Fruit fly (Drosophila melanogaster) ovary, adult (tissue): Measurements from ENCODE around the gene drpr.

Experiments used
- CG17801 ChIP-seq: fragments of 200-800 bp; optimal IDR thresholded peaks from 2 replicates; lab custom pipeline; 2019; ENCODE audit warnings: missing biosample characterization, mild to moderate bottlenecking, missing genetic modification characterization, moderate library complexity; ENCODE audit not compliant: partially characterized antibody

The drpr gene

DNA sequence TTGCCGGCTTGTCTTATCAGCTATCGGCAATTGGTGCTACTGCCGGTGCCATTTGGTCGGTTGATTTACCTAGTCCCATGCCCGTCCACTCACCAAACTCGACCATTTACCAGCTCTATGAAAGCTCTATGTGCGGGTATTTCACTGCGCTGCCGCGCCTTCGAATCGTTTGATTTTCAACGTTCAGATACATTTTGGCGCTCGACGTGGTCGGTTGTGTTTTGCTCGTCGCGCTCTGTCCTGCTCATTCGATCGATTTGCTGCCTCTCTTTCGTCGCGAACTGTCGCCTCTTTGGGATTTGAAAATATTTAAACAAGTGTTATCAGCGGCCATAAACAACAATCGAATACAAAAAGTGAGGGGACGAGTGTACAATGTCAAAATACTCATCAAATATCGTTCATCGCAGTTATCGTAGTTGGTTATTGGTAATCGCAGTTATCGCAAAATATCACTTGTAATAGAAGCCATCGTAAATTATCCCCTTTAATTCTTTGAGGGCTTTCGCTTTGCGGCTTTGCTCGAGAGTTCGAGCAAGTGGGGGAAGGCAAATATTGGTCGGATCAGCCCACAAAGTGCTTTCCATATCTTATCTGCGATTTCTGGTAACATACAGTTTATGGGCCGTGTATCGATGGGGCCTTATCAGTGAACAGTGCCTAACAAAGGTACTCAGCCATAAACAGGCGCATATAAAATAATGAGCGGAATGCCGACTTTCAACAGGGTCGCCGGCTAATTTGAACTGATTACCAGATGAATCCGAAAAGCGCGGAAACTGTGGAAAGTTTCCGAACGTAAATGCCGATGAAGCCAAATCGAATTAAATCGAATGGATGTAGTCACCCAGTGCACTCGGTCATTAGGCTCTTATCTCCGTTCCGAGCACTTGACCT lies 11.0 kb upstream of the drpr start:
- no peak for TF ChIP-seq CG17801

dm6 chr3L:1741107-1741506 lies 10.2 kb upstream of the drpr start:
- no peak for TF ChIP-seq CG17801

DNA sequence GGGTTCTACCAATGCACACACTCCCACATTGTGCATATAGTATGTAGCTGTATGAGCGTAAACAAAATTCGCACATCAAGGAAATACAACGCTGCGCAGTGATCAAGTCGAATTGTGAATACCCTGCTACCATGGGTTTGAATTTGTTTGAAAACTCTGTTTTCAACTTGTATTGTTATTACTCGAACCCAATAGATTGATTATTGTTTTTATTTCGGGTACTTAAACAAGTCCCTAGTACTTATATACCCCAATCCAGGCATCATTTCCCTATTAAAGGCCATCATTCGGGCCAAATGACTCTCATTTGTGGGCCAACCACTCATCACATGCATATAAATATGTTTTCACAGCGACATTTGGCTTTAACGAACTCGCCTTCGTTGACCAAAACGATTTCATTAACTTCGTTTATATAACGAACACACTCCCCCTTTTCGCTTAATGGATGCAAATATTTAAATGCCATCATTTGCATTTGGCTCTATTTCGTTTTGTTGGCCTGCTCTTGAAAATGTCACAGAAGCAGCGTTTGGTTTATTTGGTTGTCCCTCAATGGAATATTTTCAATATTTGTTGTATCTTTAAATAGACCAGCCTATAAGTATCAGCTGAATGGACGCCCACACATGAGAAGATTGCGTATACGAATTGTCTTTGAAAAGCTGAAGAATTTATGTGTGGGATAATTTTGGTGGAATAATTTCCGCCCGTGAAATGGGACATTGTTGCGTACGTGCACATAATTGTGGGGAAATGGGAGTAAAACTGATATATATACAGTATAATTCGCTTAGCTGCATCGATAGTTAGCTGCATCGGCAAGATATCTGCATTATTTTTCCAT lies 9.4 kb upstream of the drpr start:
- TF ChIP-seq CG17801, result no peak

dm6 chr3L:1739522-1740128 lies 8.7 kb upstream of the drpr start:
- peak; percentile 3 for TF ChIP-seq CG17801

DNA sequence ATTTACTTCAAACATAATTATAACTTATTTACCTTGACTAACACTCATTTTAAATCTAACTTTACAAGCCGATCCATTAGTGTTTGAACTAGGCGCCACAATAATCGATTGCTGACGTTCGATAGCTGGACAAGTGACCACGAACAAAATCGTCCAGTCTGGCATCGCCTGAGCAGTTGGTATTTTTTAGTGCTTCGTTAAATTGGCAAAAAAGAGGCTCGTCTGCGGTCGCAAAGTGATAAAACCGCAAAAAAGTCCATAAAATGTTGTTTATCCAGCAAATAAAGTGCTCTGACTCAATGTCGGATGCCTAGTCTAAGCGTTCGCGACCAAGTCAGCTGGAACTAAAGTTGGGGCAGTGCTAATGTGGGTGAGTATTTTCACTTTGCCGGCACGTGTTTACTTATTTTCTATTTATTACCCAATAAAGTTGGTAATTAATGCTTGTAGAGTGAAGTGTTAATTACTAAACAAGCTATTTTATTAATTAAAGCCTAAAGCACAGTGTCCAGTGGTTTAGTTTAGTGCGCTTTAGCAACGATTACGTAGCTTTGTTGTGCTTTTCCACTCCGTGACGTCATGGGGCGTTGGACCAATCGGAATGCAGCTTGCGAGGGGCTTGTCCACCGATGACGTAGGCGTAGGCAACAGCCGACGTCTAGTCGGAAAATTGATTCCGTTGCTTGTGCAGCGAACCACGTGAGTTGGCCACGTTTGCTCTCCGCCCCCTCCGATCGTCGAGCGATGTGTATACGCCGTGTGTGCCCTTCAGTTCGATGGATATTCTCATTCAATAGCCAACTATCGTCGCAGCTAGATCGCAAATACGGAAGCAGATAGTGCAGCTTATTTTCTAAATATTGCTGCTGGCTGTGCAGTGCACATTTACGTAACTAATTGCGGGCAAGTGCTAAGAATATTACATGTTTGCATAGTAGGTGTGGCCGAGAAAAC lies 7.7 kb upstream of the drpr start, which contains the start of gene Gk2:
Gene Gk2 (plus strand): TSS at position 33 of the 954 bp plus-strand sequence.
- TF ChIP-seq CG17801, result no peak

DNA sequence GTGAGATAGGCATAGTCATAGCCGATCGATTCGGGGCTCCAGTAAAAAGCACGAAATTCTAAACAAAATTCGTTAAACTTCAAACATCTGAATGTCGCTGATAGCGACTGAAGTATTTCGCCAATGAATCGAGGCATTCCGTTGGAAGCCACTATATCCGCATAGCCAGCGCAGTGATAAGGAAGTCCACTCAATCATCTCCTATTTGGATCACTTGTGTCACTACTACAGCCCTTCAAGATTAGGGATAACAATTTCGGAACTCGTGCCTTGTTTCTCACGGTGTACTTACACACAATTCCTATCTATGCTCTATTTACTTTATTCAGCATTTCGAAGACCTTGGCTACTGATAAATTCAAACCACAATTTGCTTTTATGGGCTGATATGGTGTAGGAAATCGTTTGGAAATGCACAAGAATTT lies 7.0 kb upstream of the drpr start, which contains the start of gene PIG-Wb:
Gene PIG-Wb (minus strand): TSS at position 209 of the 425 bp plus-strand sequence.
- no peak for TF ChIP-seq CG17801

DNA sequence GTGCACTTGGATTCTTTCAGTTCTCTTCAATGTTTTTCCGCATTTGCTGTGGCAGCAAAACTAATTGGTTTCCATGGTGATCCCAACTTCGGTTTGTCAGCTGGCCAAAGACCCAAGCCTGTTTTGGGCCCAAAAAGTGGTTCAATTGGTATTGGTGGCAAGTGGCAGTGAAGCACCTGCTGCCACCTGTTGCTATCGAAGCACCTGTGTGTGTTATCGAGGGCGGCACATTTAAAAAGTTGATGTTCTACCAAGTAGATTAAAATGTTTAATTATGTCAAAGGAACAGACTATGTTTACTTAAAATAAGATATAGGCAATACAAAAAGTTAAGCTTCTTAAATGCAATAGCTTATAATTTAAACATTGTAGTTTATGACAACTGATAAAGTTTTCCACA lies 4.7 kb upstream of the drpr start, which contains the start of gene Oseg4:
Gene Oseg4 (minus strand): TSS at position 165 of the 400 bp plus-strand sequence.
- TF ChIP-seq CG17801, result no peak

- no peak for TF ChIP-seq CG17801
These were observed 729 bp downstream of the drpr start for dm6 chr3L:1730160-1730595.

- no peak for TF ChIP-seq CG17801
These were observed 1.3 kb downstream of the drpr start for dm6 chr3L:1729380-1730159.

DNA sequence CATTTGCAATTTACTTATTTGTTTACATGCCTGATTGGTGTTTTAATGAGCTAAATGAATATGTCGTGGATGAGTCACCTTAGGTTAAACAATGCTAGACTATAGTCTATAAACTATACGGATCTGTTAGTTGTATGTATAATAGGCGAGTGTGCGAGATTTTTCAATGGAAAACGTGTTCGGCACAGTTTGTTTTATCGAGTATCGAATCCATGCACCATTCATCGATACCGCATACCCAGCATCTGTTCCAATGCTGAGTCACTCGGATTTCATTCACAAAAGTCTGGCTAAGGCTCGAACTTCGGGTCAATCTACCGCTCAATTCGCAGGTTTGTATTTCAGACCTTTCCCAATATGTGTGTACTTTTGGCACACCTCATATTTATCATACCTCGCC lies 3.5 kb downstream of the drpr start:
- TF ChIP-seq CG17801, result no peak

DNA sequence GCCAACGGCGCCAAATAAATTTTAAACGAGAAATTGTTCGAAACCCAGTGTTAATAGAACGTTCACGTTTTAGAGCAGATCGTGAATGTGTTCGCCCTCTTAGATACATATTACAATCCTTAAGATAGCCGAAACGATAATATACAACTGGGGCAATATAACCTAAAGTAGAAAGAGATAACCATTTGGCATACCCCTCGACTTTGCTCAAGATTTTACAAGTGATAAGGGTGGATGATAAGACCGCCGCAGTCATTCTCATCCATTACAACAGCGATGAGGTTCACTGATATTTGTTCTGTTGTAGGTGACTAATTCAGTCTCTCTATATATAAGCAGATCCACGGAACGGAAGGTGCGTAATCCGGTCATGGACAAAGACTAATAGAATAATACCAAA lies 4.2 kb downstream of the drpr start:
- TF ChIP-seq CG17801, result no peak

DNA sequence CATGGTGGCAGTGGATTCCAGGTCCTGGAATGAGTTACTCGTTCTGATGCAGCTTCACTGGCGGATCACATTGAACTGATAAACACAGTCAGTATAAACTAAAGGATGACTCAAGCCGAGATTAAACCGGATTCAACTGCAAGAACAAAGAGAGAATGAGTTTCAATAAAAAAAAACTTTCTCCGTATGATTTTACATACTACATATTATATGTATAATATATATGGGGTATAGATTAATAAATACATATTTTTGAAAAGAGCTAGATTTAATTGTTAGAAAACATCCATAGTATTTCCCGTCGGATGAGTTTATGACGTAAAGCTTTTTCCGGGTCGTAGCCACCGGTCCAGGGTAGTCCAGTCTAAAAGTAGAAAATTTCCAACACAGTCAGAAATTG lies 6.8 kb downstream of the drpr start, which contains the start of gene CG12035:
Gene CG12035 (plus strand): TSS at position 301 of the 400 bp plus-strand sequence.
- TF ChIP-seq CG17801, result no peak

dm6 chr3L:1723053-1723452 lies 7.9 kb downstream of the drpr start, which contains the start of gene CG18171:
TSS of gene CG18171 (minus strand) at chr3L:1723153.
- TF ChIP-seq CG17801, result no peak

- TF ChIP-seq CG17801, result no peak
These were observed 19.7 kb downstream of the drpr start for dm6 chr3L:1711218-1711617.
